Worm (Caenorhabditis elegans) whole organism, late embryonic: Measurements from ENCODE around the gene C09G9.8.

ENCODE experiments used
- ceh-19 ChIP-seq: fragments of 200-800 bp; sonication (Bioruptor generic); optimal IDR thresholded peaks from 2 replicates; lab custom pipeline; 2018; ENCODE audit warnings: mild to moderate bottlenecking, missing genetic modification characterization, missing compliant biosample characterization
- hlh-13 ChIP-seq: fragments of 200-800 bp; sonication (Bioruptor generic); optimal IDR thresholded peaks from 2 replicates; lab custom pipeline; 2018; ENCODE audit warnings: mild to moderate bottlenecking, missing genetic modification characterization, missing compliant biosample characterization
- nfya-1 ChIP-seq: sonication (generic microtip); optimal IDR thresholded peaks from 2 replicates; lab custom pipeline; 2017; ENCODE audit warnings: missing genetic modification characterization, mild to moderate bottlenecking, missing compliant biosample characterization, antibody characterized with exemption, moderate library complexity

DNA sequence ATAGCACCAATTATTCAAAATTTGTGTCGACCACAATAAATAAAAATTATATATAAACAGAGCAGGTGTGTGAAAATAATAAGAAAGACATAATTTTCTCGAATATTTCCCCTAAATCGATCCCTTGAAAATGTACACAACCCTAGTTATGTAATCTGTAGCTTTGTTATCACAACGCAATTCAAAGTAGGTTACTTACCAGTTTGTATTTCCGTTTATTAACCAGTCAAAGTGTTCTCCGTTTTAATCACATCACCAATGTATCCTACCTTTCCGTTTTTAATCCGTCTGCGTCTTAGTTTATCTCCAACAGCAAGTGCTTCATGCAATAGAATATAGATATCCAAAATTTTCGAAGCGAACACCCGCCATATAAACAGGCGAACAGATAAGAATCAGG, 28.0 kb upstream of the C09G9.8 start:
- TF ChIP-seq nfya-1 (tag; lab: Kevin White, UChicago) (no peak), hlh-13 (no peak), ceh-19 (GFP tag; lab: Kevin White, UChicago) (no peak)
